Fruit fly (Drosophila melanogaster): ENCODE measurements around the gene CG7794.

DNA sequence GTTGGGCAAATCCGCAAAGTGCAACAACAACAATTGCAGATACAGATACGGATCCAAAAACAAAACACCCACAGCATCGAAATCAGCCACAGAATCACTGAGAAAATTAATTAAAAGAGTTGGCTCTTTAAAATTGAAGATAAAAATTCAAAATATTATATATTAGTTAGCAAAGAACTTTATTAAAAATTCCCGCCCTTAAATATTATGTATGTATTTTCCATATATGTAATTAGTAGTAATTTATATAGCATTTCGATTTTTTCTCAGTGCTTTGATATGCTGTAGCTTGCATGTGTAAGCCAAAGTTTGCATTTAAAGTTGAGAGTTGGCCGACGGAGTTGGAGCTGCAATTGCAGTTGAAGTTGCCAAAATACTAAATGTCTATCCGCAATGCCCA lies 18.8 kb upstream of the CG7794 start:
- no peak for TF ChIP-seq CG6854 (GFP tag; optimal IDR thresholded peaks at IDR 0.05)
- no peak for TF ChIP-seq lz (GFP tag; optimal IDR thresholded peaks at IDR 0.05)

Data from whole organism, prepupa.